Worm (Caenorhabditis elegans): ENCODE data around the gene K07E12.2.

- TF ChIP-seq ceh-13 (GFP tag; optimal IDR thresholded peaks at IDR 0.05) (no peak), hmbx-1 (tag; optimal IDR thresholded peaks at IDR 0.05) (no peak), sea-1 (GFP tag; conservative IDR thresholded peaks at IDR 0.05) (no peak), hnd-1 (tag; optimal IDR thresholded peaks at IDR 0.05) (no peak), flt-1 (GFP tag; IDR thresholded peaks at IDR 0.05) (no peak), scrt-1 (GFP tag; IDR thresholded peaks at IDR 0.05) (no peak), ama-1 (optimal IDR thresholded peaks at IDR 0.05) (no peak), hmg-4 (GFP tag; optimal IDR thresholded peaks at IDR 0.05) (no peak), ets-7 (tag; optimal IDR thresholded peaks at IDR 0.05) (no peak), tbx-37 (GFP tag; conservative IDR thresholded peaks at IDR 0.05) (no peak)
Observed at ce11 chrIII:6746008-6746407, 8.9 kb downstream of the K07E12.2 start, which contains the start of gene dig-1.
